Worm (Caenorhabditis elegans) whole organism, young adult: ENCODE data around the gene dnj-5.

ENCODE experiments used
- K12H6.12 ChIP-seq: fragments of 200-800 bp; sonication (Bioruptor generic); optimal IDR thresholded peaks from 2 replicates; lab custom pipeline; 2018; ENCODE audit warnings: mild to moderate bottlenecking, missing genetic modification characterization, missing compliant biosample characterization
- athp-1 ChIP-seq: sonication (generic microtip); optimal IDR thresholded peaks from 2 replicates; lab custom pipeline; 2017; ENCODE audit warnings: mild to moderate bottlenecking, missing genetic modification characterization, missing compliant biosample characterization
- attf-3 ChIP-seq: fragments of 200-800 bp; sonication (Bioruptor generic); conservative IDR thresholded peaks from 2 replicates; pipeline ENCODE4 v1.3.6; 2022; ENCODE audit warnings: missing genetic modification reagents, missing genetic modification characterization, missing compliant biosample characterization
- bed-2 ChIP-seq: fragments of 200-800 bp; sonication (Bioruptor generic); IDR thresholded peaks from 2 replicates; pipeline ENCODE4 v1.3.6; 2022; ENCODE audit warnings: missing genetic modification reagents, missing genetic modification characterization, missing compliant biosample characterization
- chd-7 ChIP-seq: sonication (generic microtip); optimal IDR thresholded peaks from 2 replicates; lab custom pipeline; 2016; ENCODE audit warnings: mild to moderate bottlenecking, missing genetic modification characterization, moderate library complexity, missing compliant biosample characterization
- dpff-1 ChIP-seq: sonication (generic microtip); optimal IDR thresholded peaks from 2 replicates; lab custom pipeline; 2017; ENCODE audit warnings: mild to moderate bottlenecking, missing genetic modification characterization, missing compliant biosample characterization
- dpl-1 ChIP-seq: fragments of 150-350 bp; optimal IDR thresholded peaks from 2 replicates; lab custom pipeline; 2014; ENCODE audit warnings: missing biosample characterization, missing genetic modification reagents, missing genetic modification characterization
- hmg-20 ChIP-seq: fragments of 200-800 bp; sonication (Bioruptor generic); IDR thresholded peaks from 2 replicates; pipeline ENCODE4 v1.3.6; 2022; ENCODE audit warnings: missing genetic modification reagents, missing genetic modification characterization, missing compliant biosample characterization
- hrde-1 ChIP-seq: sonication (generic microtip); optimal IDR thresholded peaks from 2 replicates; lab custom pipeline; 2016; ENCODE audit warnings: missing genetic modification characterization, mild to moderate bottlenecking, missing compliant biosample characterization, moderate library complexity, missing genotype, missing genetic modification reagents, borderline replicate concordance
- hsf-1 ChIP-seq: fragments of 200-800 bp; sonication (Bioruptor generic); IDR thresholded peaks from 2 replicates; pipeline ENCODE4 v1.3.6; 2022; ENCODE audit warnings: missing genetic modification reagents, missing genetic modification characterization, missing compliant biosample characterization
- madf-10 ChIP-seq: sonication (generic microtip); optimal IDR thresholded peaks from 2 replicates; lab custom pipeline; 2016; ENCODE audit warnings: mild to moderate bottlenecking, missing genetic modification characterization, missing compliant biosample characterization
- madf-6 ChIP-seq: fragments of 200-800 bp; sonication (Bioruptor generic); IDR thresholded peaks from 2 replicates; pipeline ENCODE4 v1.3.6; 2022; ENCODE audit warnings: missing genetic modification reagents, missing genetic modification characterization, missing compliant biosample characterization
- nhr-80 ChIP-seq: sonication (generic microtip); optimal IDR thresholded peaks from 2 replicates; lab custom pipeline; 2016; ENCODE audit warnings: missing genetic modification characterization, missing compliant biosample characterization
- rpc-1 ChIP-seq, 2 experiments: fragments of 150-350 bp in 1 of 2; sonication (generic microtip) in 1 of 2; optimal IDR thresholded peaks; 2 replicates each; lab custom pipeline; 2014 to 2018; ENCODE audit warnings: missing biosample characterization in 1 of 2, missing genetic modification characterization in 1 of 2, missing genetic modification reagents in 1 of 2, missing genotype in 1 of 2
- sea-2 ChIP-seq: fragments of 200-800 bp; sonication (Bioruptor generic); IDR thresholded peaks from 2 replicates; pipeline ENCODE4 v1.3.6; 2022; ENCODE audit warnings: missing genetic modification characterization, missing compliant biosample characterization
- somi-1 ChIP-seq: fragments of 200-800 bp; sonication (Bioruptor generic); optimal IDR thresholded peaks from 2 replicates; lab custom pipeline; 2018; ENCODE audit warnings: mild to moderate bottlenecking, missing genetic modification characterization, missing compliant biosample characterization
- tlf-1 ChIP-seq: fragments of 200-800 bp; sonication (Bioruptor generic); optimal IDR thresholded peaks from 2 replicates; lab custom pipeline; 2018; ENCODE audit warnings: mild to moderate bottlenecking, missing genetic modification characterization, missing compliant biosample characterization

The dnj-5 gene

DNA sequence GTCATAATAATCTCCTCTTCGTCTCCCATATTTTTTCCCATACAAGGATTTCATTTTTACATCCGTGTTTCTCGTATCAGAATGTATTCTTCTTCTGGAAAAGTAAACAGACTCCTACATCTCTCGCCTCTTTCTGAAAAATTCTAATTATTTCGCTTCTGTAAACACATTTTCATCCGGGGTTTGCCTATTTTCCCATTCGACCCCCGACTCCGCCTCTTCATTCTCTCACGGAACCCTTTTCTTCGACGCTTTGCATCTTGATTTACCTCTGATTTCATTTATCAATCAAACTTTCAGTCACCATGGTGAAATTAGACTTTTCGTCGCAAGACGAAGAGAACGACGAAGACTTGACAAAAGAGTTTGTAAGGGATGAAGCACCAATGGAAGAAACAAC lies 47.4 kb downstream of the dnj-5 start, which contains the start of gene snt-1 (continued):
- TF ChIP-seq sea-2 (GFP tag; lab: Robert Waterston, UW) (no peak), chd-7 (tag; lab: Kevin White, UChicago) (no peak), athp-1 (no peak), tlf-1 (GFP tag; lab: Kevin White, UChicago) (no peak)

DNA sequence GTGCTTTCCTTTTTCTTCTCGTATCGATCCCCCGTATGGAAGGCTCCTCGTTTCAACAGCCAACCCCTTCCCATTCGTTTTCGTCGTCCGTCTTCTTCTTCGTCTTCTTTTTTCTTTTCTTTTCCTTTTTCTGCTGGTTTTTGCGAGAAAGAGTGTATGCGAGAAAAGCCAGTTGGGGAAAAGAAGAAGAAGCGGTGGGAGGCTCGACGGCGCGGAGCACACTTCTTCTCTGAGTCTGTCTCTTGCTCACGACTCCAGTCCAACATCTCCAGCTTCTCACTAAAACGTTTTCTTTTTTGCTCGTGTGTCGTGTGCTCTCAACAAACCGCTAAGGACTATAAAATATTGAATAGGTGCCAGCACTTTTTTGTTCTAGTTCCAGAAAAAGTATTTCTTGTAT lies 49.6 kb downstream of the dnj-5 start:
- TF ChIP-seq K12H6.12 (tag; lab: Kevin White, UChicago) = peak; percentile 8
- TF ChIP-seq hsf-1 = no peak

DNA sequence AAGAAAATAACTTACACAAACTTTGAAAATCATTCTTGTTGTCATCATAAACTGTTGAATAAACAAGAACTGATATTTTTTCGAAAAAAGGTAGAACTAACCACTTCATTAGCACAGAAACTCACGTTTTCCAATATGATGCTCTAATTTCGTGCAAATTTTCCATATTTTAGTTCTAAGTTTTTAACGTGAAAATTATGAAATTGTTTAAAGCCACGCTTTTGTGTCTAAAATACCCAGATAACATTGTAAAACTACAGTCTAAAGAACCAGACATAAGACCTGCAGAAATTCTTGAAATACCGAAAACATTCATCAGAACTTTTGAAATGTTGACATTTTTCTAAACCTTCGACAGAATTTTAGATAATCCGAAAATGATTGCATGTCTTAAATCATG lies 50.9 kb downstream of the dnj-5 start, which contains the start of gene F31E8.5:
TSS of gene F31E8.5 (minus strand) at position 101 of the 400 bp plus-strand sequence.
- TF ChIP-seq bed-2 (GFP tag; lab: Robert Waterston, UW) = no peak
- TF ChIP-seq dpff-1 (tag; lab: Kevin White, UChicago) = no peak
- TF ChIP-seq dpl-1 (GFP tag; lab: Kevin White, UChicago) = no peak
- TF ChIP-seq nhr-80 = no peak
- no peak for TF ChIP-seq hrde-1 (tag; lab: Kevin White, UChicago)
- no peak for TF ChIP-seq madf-10 (tag; lab: Kevin White, UChicago)
- TF ChIP-seq attf-3 (GFP tag; lab: Robert Waterston, UW) = no peak
- no peak for TF ChIP-seq rpc-1 (optimal IDR thresholded peaks at IDR 0.05; lab: Kevin White, UChicago)
- TF ChIP-seq rpc-1 (tag; optimal IDR thresholded peaks at IDR 0.05; lab: Kevin White, UChicago) = no peak
- no peak for TF ChIP-seq madf-6 (GFP tag; lab: Robert Waterston, UW)
- no peak for TF ChIP-seq hmg-20 (GFP tag; lab: Robert Waterston, UW)
- TF ChIP-seq somi-1 (GFP tag; lab: Kevin White, UChicago) = no peak
